Fruit fly (Drosophila melanogaster) whole organism, embryonic: ENCODE results near the gene CG17564.
A peak's percentile ranks its signal among the peaks of the same experiment; 100 is the strongest.

ENCODE experiments used
- Blimp-1 ChIP-seq: fragments of 200-800 bp; sonication (Bioruptor generic); optimal IDR thresholded peaks from 3 replicates; lab custom pipeline; 2018; ENCODE audit warnings: missing biosample characterization, missing genetic modification characterization, mild to moderate bottlenecking, moderate library complexity, missing genetic modification reagents
- CG10209 ChIP-seq: fragments of 200-800 bp; sonication (Bioruptor generic); optimal IDR thresholded peaks from 3 replicates; lab custom pipeline; 2017; ENCODE audit warnings: missing biosample characterization, mild to moderate bottlenecking, missing genetic modification characterization, missing genetic modification reagents
- CG1024 ChIP-seq: fragments of 200-800 bp; sonication (Bioruptor generic); IDR thresholded peaks from 2 replicates; pipeline ENCODE4 v1.3.6; 2022; ENCODE audit warnings: missing biosample characterization, missing genetic modification characterization
- CG10565 ChIP-seq: fragments of 200-800 bp; sonication (Bioruptor generic); optimal IDR thresholded peaks from 3 replicates; lab custom pipeline; 2016; ENCODE audit warnings: missing biosample characterization, mild to moderate bottlenecking, missing genetic modification characterization
- CG11247 ChIP-seq: fragments of 200-800 bp; sonication (Bioruptor generic); IDR thresholded peaks from 2 replicates; pipeline ENCODE4 v1.3.6; 2022; ENCODE audit warnings: missing biosample characterization, missing genetic modification characterization
- CG11560 ChIP-seq: fragments of 200-800 bp; sonication (Bioruptor generic); IDR thresholded peaks from 3 replicates; pipeline ENCODE4 v1.3.6; 2022; ENCODE audit warnings: missing biosample characterization, missing genetic modification characterization
- CG12104 ChIP-seq: fragments of 200-800 bp; sonication (Bioruptor generic); optimal IDR thresholded peaks from 3 replicates; lab custom pipeline; 2016; ENCODE audit warnings: missing biosample characterization, missing genetic modification characterization
- CG1603 ChIP-seq: fragments of 200-800 bp; sonication (Bioruptor generic); optimal IDR thresholded peaks from 2 replicates; lab custom pipeline; 2019; ENCODE audit warnings: missing biosample characterization, mild to moderate bottlenecking, missing genetic modification characterization, moderate library complexity
- CG17361 ChIP-seq: fragments of 200-800 bp; sonication (Bioruptor generic); IDR thresholded peaks from 3 replicates; pipeline ENCODE4 v1.3.6; 2022; ENCODE audit warnings: missing biosample characterization, missing genetic modification characterization
- CG18599 ChIP-seq: fragments of 200-800 bp; sonication (Bioruptor generic); optimal IDR thresholded peaks from 3 replicates; lab custom pipeline; 2017; ENCODE audit warnings: missing biosample characterization, missing genetic modification characterization, mild to moderate bottlenecking, moderate library complexity, missing genetic modification reagents
- CG2129 ChIP-seq: fragments of 200-800 bp; sonication (Bioruptor generic); IDR thresholded peaks from 2 replicates; pipeline ENCODE4 v1.3.6; 2022; ENCODE audit warnings: missing biosample characterization, missing genetic modification characterization; ENCODE audit not compliant: partially characterized antibody
- CG2678 ChIP-seq: fragments of 200-800 bp; sonication (Bioruptor generic); optimal IDR thresholded peaks from 3 replicates; lab custom pipeline; 2019; ENCODE audit warnings: missing biosample characterization, mild to moderate bottlenecking, missing genetic modification characterization, moderate library complexity
- CG2712 ChIP-seq: fragments of 200-800 bp; optimal IDR thresholded peaks from 3 replicates; lab custom pipeline; 2019; ENCODE audit warnings: missing biosample characterization, mild to moderate bottlenecking, missing genetic modification characterization, moderate library complexity
- CG2875 ChIP-seq: fragments of 200-800 bp; sonication (Bioruptor generic); optimal IDR thresholded peaks from 2 replicates; lab custom pipeline; 2017; ENCODE audit warnings: missing biosample characterization, mild to moderate bottlenecking, missing genetic modification characterization, missing genetic modification reagents
- CG3726 ChIP-seq: fragments of 200-800 bp; sonication (Bioruptor generic); IDR thresholded peaks from 3 replicates; pipeline ENCODE4, ENCODE4 v1.3.6; 2022; ENCODE audit warnings: missing biosample characterization, missing genetic modification characterization
- CG6689 ChIP-seq: fragments of 200-800 bp; sonication (Bioruptor generic); IDR thresholded peaks from 2 replicates; pipeline ENCODE4 v1.3.6; 2022; ENCODE audit warnings: missing biosample characterization, missing genetic modification characterization
- CG6854 ChIP-seq: fragments of 200-800 bp; sonication (Bioruptor generic); optimal IDR thresholded peaks from 3 replicates; lab custom pipeline; 2017; ENCODE audit warnings: missing biosample characterization, mild to moderate bottlenecking, missing genetic modification characterization
- CG7357 ChIP-seq: fragments of 200-800 bp; sonication (Bioruptor generic); IDR thresholded peaks from 3 replicates; pipeline ENCODE4 v1.3.6; 2022; ENCODE audit warnings: missing biosample characterization, missing genetic modification characterization
- CG9215 ChIP-seq: fragments of 200-800 bp; sonication (Bioruptor generic); IDR thresholded peaks from 2 replicates; pipeline ENCODE4 v1.3.6; 2022; ENCODE audit warnings: missing biosample characterization, missing genetic modification characterization
- CG9727 ChIP-seq: fragments of 200-800 bp; sonication (Bioruptor generic); optimal IDR thresholded peaks from 3 replicates; lab custom pipeline; 2017; ENCODE audit warnings: missing biosample characterization, mild to moderate bottlenecking, missing genetic modification characterization
- Dip3 ChIP-seq: fragments of 200-800 bp; sonication (Bioruptor generic); optimal IDR thresholded peaks from 3 replicates; lab custom pipeline; 2016; ENCODE audit warnings: missing biosample characterization, missing genetic modification characterization
- Drgx ChIP-seq: fragments of 200-800 bp; sonication (Bioruptor generic); IDR thresholded peaks from 2 replicates; pipeline ENCODE4 v1.3.6; 2022; ENCODE audit warnings: missing biosample characterization, missing genetic modification characterization
- Ets65A ChIP-seq: fragments of 200-800 bp; sonication (Bioruptor generic); peaks from one replicate; lab custom pipeline; 2016; ENCODE audit warnings: missing biosample characterization, missing genetic modification characterization
- HLH3B ChIP-seq: fragments of 200-800 bp; sonication (Bioruptor generic); IDR thresholded peaks from 2 replicates; pipeline ENCODE4 v1.3.6; 2022; ENCODE audit warnings: missing biosample characterization, missing genetic modification characterization
- Hr78 ChIP-seq, 2 experiments: fragments of 200-800 bp in 1 of 2; fragments of >200 bp in 1 of 2; sonication (Bioruptor generic) in 1 of 2; optimal IDR thresholded peaks; 2 replicates each; lab custom pipeline; 2017 to 2019; ENCODE audit warnings: missing biosample characterization in 2 of 2, missing genetic modification characterization in 2 of 2, mild to moderate bottlenecking in 1 of 2, moderate library complexity in 1 of 2
- NfI ChIP-seq: fragments of 200-800 bp; sonication (Bioruptor generic); optimal IDR thresholded peaks from 3 replicates; lab custom pipeline; 2018; ENCODE audit warnings: missing biosample characterization, mild to moderate bottlenecking, missing genetic modification characterization, moderate library complexity
- Oaz ChIP-seq: fragments of 200-800 bp; sonication (Bioruptor generic); IDR thresholded peaks from 2 replicates; pipeline ENCODE4 v1.3.6; 2022; ENCODE audit warnings: missing biosample characterization, missing genetic modification characterization
- Optix ChIP-seq: fragments of 200-800 bp; sonication (Bioruptor generic); IDR thresholded peaks from 3 replicates; pipeline ENCODE4 v1.3.6; 2022; ENCODE audit warnings: missing biosample characterization, missing genetic modification characterization
- Pdp1 ChIP-seq, 2 experiments: fragments of 200-800 bp; sonication (Bioruptor generic); optimal IDR thresholded peaks; 3 replicates each; lab custom pipeline; 2016; ENCODE audit warnings: missing biosample characterization in 2 of 2, missing genetic modification characterization in 2 of 2, mild to moderate bottlenecking in 1 of 2, moderate library complexity in 1 of 2
- Ptx1 ChIP-seq: fragments of 200-800 bp; sonication (Bioruptor generic); IDR thresholded peaks from 2 replicates; pipeline ENCODE4 v1.3.6; 2022; ENCODE audit warnings: missing biosample characterization, missing genetic modification characterization
- Sox102F ChIP-seq: fragments of 200-800 bp; sonication (Bioruptor generic); optimal IDR thresholded peaks from 2 replicates; lab custom pipeline; 2018; ENCODE audit warnings: missing biosample characterization, mild to moderate bottlenecking, missing genetic modification characterization, moderate library complexity
- Xrp1 ChIP-seq: fragments of 200-800 bp; sonication (Bioruptor generic); IDR thresholded peaks from 2 replicates; pipeline ENCODE4 v1.3.6; 2022; ENCODE audit warnings: missing biosample characterization, missing genetic modification characterization
- az2 ChIP-seq: fragments of 200-800 bp; sonication (Bioruptor generic); optimal IDR thresholded peaks from 3 replicates; lab custom pipeline; 2016; ENCODE audit warnings: missing biosample characterization, missing genetic modification characterization
- chif ChIP-seq, 2 experiments: fragments of 200-800 bp; sonication (Bioruptor generic); optimal IDR thresholded peaks; 3 replicates each; lab custom pipeline; 2016; ENCODE audit warnings: missing biosample characterization in 2 of 2, missing genetic modification characterization in 2 of 2
- chm ChIP-seq: fragments of 200-800 bp; sonication (Bioruptor generic); IDR thresholded peaks from 2 replicates; pipeline ENCODE4 v1.3.6; 2022; ENCODE audit warnings: missing biosample characterization, missing genetic modification characterization
- ci ChIP-seq: fragments of 200-800 bp; sonication (Bioruptor generic); IDR thresholded peaks from 3 replicates; pipeline ENCODE4 v1.3.6; 2022; ENCODE audit warnings: missing biosample characterization, missing genetic modification characterization
- danr ChIP-seq: fragments of 200-800 bp; sonication (Bioruptor generic); IDR thresholded peaks from 2 replicates; pipeline ENCODE4 v1.3.6; 2022; ENCODE audit warnings: missing biosample characterization, missing genetic modification characterization
- dysf ChIP-seq: fragments of 200-800 bp; sonication (Bioruptor generic); IDR thresholded peaks from 3 replicates; pipeline ENCODE4 v1.3.6; 2022; ENCODE audit warnings: missing biosample characterization, missing genetic modification characterization
- esg ChIP-seq: fragments of 200-800 bp; sonication (Bioruptor generic); conservative IDR thresholded peaks from 2 replicates; pipeline ENCODE4 v1.3.6; 2022; ENCODE audit warnings: missing biosample characterization, missing genetic modification characterization
- ind ChIP-seq: fragments of 200-800 bp; sonication (Bioruptor generic); optimal IDR thresholded peaks from 3 replicates; lab custom pipeline; 2016; ENCODE audit warnings: missing biosample characterization, missing genetic modification characterization
- kni ChIP-seq: fragments of 200-800 bp; sonication (Bioruptor generic); optimal IDR thresholded peaks from 3 replicates; lab custom pipeline; 2017; ENCODE audit warnings: mild to moderate bottlenecking, missing biosample characterization, missing genetic modification reagents, missing genetic modification characterization
- mld ChIP-seq: fragments of 200-800 bp; sonication (Bioruptor generic); IDR thresholded peaks from 3 replicates; pipeline ENCODE4 v1.3.6; 2022; ENCODE audit warnings: missing biosample characterization, missing genetic modification characterization; ENCODE audit not compliant: partially characterized antibody
- pan ChIP-seq, 4 experiments: fragments of >200 bp in 3 of 4; fragments of 200-800 bp in 1 of 4; sonication (Bioruptor generic) in 1 of 4; optimal IDR thresholded peaks in 3 of 4; IDR thresholded peaks in 1 of 4; 2 replicates each; pipeline versions ENCODE4 v1.3.6 to Lab custom; 2017 to 2022; ENCODE audit warnings: missing biosample characterization in 2 of 4, missing genetic modification characterization in 2 of 4, mixed read lengths in 1 of 4
- prd ChIP-seq, 3 experiments: fragments of >200 bp in 2 of 3; fragments of 200-800 bp in 1 of 3; sonication (Bioruptor generic) in 1 of 3; optimal IDR thresholded peaks in 2 of 3; IDR thresholded peaks in 1 of 3; 2 replicates in 2 of 3; 3 replicates in 1 of 3; pipeline versions ENCODE4 v1.3.6 to Lab custom; 2017 to 2022; ENCODE audit warnings: missing biosample characterization in 1 of 3, missing genetic modification characterization in 1 of 3
- sens ChIP-seq: fragments of 200-800 bp; sonication (Bioruptor generic); peaks from one replicate; lab custom pipeline; 2016; ENCODE audit warnings: missing biosample characterization, missing genetic modification characterization
- shn ChIP-seq: fragments of 200-800 bp; sonication (Bioruptor generic); optimal IDR thresholded peaks from 3 replicates; lab custom pipeline; 2016; ENCODE audit warnings: missing biosample characterization, missing genetic modification characterization
- tgo ChIP-seq: fragments of 200-800 bp; sonication (Bioruptor generic); IDR thresholded peaks from 3 replicates; pipeline ENCODE4 v1.3.6; 2022; ENCODE audit warnings: missing biosample characterization, missing genetic modification characterization
- unpg ChIP-seq: fragments of 200-800 bp; sonication (Bioruptor generic); optimal IDR thresholded peaks from 3 replicates; lab custom pipeline; 2018; ENCODE audit warnings: missing biosample characterization, mild to moderate bottlenecking, missing genetic modification characterization, moderate library complexity
- vvl ChIP-seq: fragments of 200-800 bp; sonication (Bioruptor generic); IDR thresholded peaks from 2 replicates; pipeline ENCODE4 v1.3.6; 2022; ENCODE audit warnings: missing biosample characterization, missing genetic modification characterization

CG17564 gene

DNA sequence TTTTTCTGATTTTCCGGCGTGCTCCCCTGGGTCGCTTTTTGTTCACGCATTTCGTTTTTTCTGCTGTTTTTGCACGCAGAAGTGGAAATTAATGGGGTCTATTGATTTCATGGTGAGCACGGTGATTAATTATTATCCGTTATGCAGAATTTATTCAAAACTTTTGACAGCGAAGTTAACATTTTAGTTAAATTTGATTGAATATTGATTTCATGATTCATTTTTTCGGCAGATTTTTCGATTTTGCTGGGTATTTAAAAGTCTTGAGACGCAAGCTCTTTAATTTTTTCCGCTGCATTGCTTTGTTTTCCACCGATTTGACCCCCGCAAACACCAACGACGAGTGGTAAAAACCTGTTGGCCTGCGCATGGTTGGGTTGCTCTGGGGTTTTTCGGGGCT, 47.3 kb downstream of the CG17564 start (continued):
- TF ChIP-seq Hr78 (GFP tag; optimal IDR thresholded peaks at IDR 0.05; lab: Kevin White, UChicago) (peak in 1 of 2 experiments; percentile 39), CG17361 (0 out of 3 replicates have a peak, but pooled peaks have one; percentile 11), shn (GFP tag; lab: Kevin White, UChicago) (peak; percentile 3), CG9215 (GFP tag; lab: Robert Waterston, UW) (no peak), ind (GFP tag; lab: Kevin White, UChicago) (peak; percentile 3), CG2678 (tag; lab: Kevin White, UChicago) (peak; percentile 25), CG2129 (GFP tag; lab: Robert Waterston, UW) (no peak), CG10209 (GFP tag; lab: Kevin White, UChicago) (peak; percentile 36), pan (optimal IDR thresholded peaks at IDR 0.05; lab: Kevin White, UChicago) (no peak), pan (GFP tag; optimal IDR thresholded peaks at IDR 0.05 in 1 of 2, IDR thresholded peaks at IDR 0.05 in 1 of 2) (peak in 1 of 2 experiments; percentile 60), CG11247 (no peak), az2 (GFP tag; lab: Kevin White, UChicago) (peak; percentile 36), prd (optimal IDR thresholded peaks at IDR 0.05; lab: Kevin White, UChicago) (no peak), prd (GFP tag; IDR thresholded peaks at IDR 0.05; lab: Robert Waterston, UW) (peak; percentile 40; the same call in 1 of the 3 replicates), CG7357 (GFP tag; lab: Robert Waterston, UW) (no peak), Optix (peak; percentile 63; the same call in 2 of the 3 replicates), tgo (GFP tag; lab: Robert Waterston, UW) (peak; percentile 69), unpg (GFP tag; lab: Kevin White, UChicago) (peak; percentile 51), chif (GFP tag; optimal IDR thresholded peaks at IDR 0.05; lab: Kevin White, UChicago) (peak; percentile 10 to 31), Sox102F (GFP tag; lab: Kevin White, UChicago) (peak; percentile 77), CG1024 (GFP tag; lab: Robert Waterston, UW) (0 out of 2 replicates have a peak, but pooled peaks have one; percentile 22), CG9727 (GFP tag; lab: Kevin White, UChicago) (peak; percentile 5), CG18599 (GFP tag; lab: Kevin White, UChicago) (peak; percentile 18), CG6689 (GFP tag; lab: Robert Waterston, UW) (peak; percentile 48), CG2712 (peak; percentile 11), sens (GFP tag; lab: Kevin White, UChicago) (peak; percentile 74), Dip3 (GFP tag; lab: Kevin White, UChicago) (no peak), HLH3B (peak; percentile 77), CG3726 (GFP tag; lab: Robert Waterston, UW) (no peak), Ets65A (GFP tag; lab: Kevin White, UChicago) (peak; percentile 58), Blimp-1 (GFP tag; lab: Kevin White, UChicago) (peak; percentile 4), danr (GFP tag; lab: Robert Waterston, UW) (no peak), esg (GFP tag; lab: Robert Waterston, UW) (peak; percentile 33), NfI (peak; percentile 25), ci (GFP tag; lab: Robert Waterston, UW) (peak; percentile 73; the same call in 2 of the 3 replicates), Drgx (peak; percentile 76), CG1603 (tag; lab: Kevin White, UChicago) (peak; percentile 27), Oaz (GFP tag; lab: Robert Waterston, UW) (0 out of 2 replicates have a peak, but pooled peaks have one; percentile 9), mld (GFP tag; lab: Robert Waterston, UW) (no peak), CG11560 (tag; lab: Robert Waterston, UW) (0 out of 3 replicates have a peak, but pooled peaks have one; percentile 50), Xrp1 (GFP tag; lab: Robert Waterston, UW) (peak; percentile 51; the same call in 1 of the 2 replicates), dysf (GFP tag; lab: Robert Waterston, UW) (peak; percentile 53; the same call in 1 of the 3 replicates), CG6854 (no peak), kni (GFP tag; lab: Kevin White, UChicago) (no peak), Ptx1 (peak; percentile 76), CG2875 (GFP tag; lab: Kevin White, UChicago) (peak; percentile 2), chm (GFP tag; lab: Robert Waterston, UW) (peak; percentile 52; the same call in 1 of the 2 replicates), vvl (GFP tag; lab: Robert Waterston, UW) (peak; percentile 65; the same call in 1 of the 2 replicates), Pdp1 (GFP tag; optimal IDR thresholded peaks at IDR 0.05; lab: Kevin White, UChicago) (peak in 1 of 2 experiments; percentile 11), CG10565 (GFP tag; lab: Kevin White, UChicago) (no peak), CG12104 (GFP tag; lab: Kevin White, UChicago) (no peak)
